Worm (Caenorhabditis elegans) whole organism, midembryonic: ENCODE measurements around the gene irld-24.
A peak's percentile ranks its signal among the peaks of the same experiment; 100 is the strongest.

Experiments used
- med-1 ChIP-seq: sonication (generic microtip); optimal IDR thresholded peaks from 2 replicates; lab custom pipeline; 2017; ENCODE audit warnings: missing genetic modification characterization, mild to moderate bottlenecking, missing compliant biosample characterization, antibody characterized with exemption, missing genetic modification reagents; ENCODE audit not compliant: insufficient read depth
- ztf-23 ChIP-seq: fragments of 200-800 bp; sonication (Bioruptor generic); IDR thresholded peaks from 2 replicates; pipeline ENCODE4 v1.3.6; 2022; ENCODE audit warnings: missing genetic modification reagents, missing genetic modification characterization, missing compliant biosample characterization

ce11 chrX:13945524-13945923, 40.9 kb upstream of the irld-24 start:
- TF ChIP-seq med-1 (no peak), ztf-23 (GFP tag; lab: Robert Waterston, UW) (peak; percentile 74; the same call in 1 of the 2 replicates)
